Fruit fly (Drosophila melanogaster): ENCODE measurements around the gene CG12020.

The CG12020 gene

dm6 chr3L:1817405-1817804, 20.3 kb downstream of the CG12020 start:
- no peak for TF ChIP-seq pad (GFP tag; optimal IDR thresholded peaks at IDR 0.05)
- no peak for TF ChIP-seq bab1 (GFP tag; optimal IDR thresholded peaks at IDR 0.05)
- TF ChIP-seq tj (GFP tag; optimal IDR thresholded peaks at IDR 0.05): no peak
- TF ChIP-seq Crg-1 (GFP tag; optimal IDR thresholded peaks at IDR 0.05): no peak
- no peak for TF ChIP-seq CG14711 (tag; optimal IDR thresholded peaks at IDR 0.05)
- TF ChIP-seq Clk (GFP tag; optimal IDR thresholded peaks at IDR 0.05): no peak
- no peak for TF ChIP-seq ovo (GFP tag; optimal IDR thresholded peaks at IDR 0.05)

dm6 chr3L:1818834-1819233, 21.7 kb downstream of the CG12020 start:
- TF ChIP-seq Crg-1 (GFP tag; optimal IDR thresholded peaks at IDR 0.05) (no peak), tj (GFP tag; optimal IDR thresholded peaks at IDR 0.05) (no peak), cnc (optimal IDR thresholded peaks at IDR 0.05) (no peak), bab1 (GFP tag; optimal IDR thresholded peaks at IDR 0.05) (no peak), Clk (GFP tag; optimal IDR thresholded peaks at IDR 0.05) (no peak), CG1620 (GFP tag; optimal IDR thresholded peaks at IDR 0.05) (no peak), Hr96 (GFP tag; optimal IDR thresholded peaks at IDR 0.05) (no peak), CG11617 (GFP tag; optimal IDR thresholded peaks at IDR 0.05) (no peak), cic (GFP tag; optimal IDR thresholded peaks at IDR 0.05) (no peak), CG12768 (GFP tag; optimal IDR thresholded peaks at IDR 0.05) (no peak), CG33017 (tag; optimal IDR thresholded peaks at IDR 0.05) (no peak), toe (GFP tag; optimal IDR thresholded peaks at IDR 0.05) (no peak)

- TF ChIP-seq CG1620 (GFP tag; optimal IDR thresholded peaks at IDR 0.05): no peak
- TF ChIP-seq ovo (GFP tag; optimal IDR thresholded peaks at IDR 0.05): no peak
- no peak for TF ChIP-seq Hr96 (GFP tag; optimal IDR thresholded peaks at IDR 0.05)
- TF ChIP-seq CG5204 (GFP tag; optimal IDR thresholded peaks at IDR 0.05): no peak
- TF ChIP-seq pad (GFP tag; optimal IDR thresholded peaks at IDR 0.05): no peak
- TF ChIP-seq CG7045 (GFP tag; optimal IDR thresholded peaks at IDR 0.05): no peak
Observed at dm6 chr3L:1821140-1821539, 24.0 kb downstream of the CG12020 start.

dm6 chr3L:1822365-1822764, 25.3 kb downstream of the CG12020 start:
- TF ChIP-seq cic (GFP tag; optimal IDR thresholded peaks at IDR 0.05): no peak
- no peak for TF ChIP-seq CG1620 (GFP tag; optimal IDR thresholded peaks at IDR 0.05)
- TF ChIP-seq CG11617 (GFP tag; optimal IDR thresholded peaks at IDR 0.05): no peak
- TF ChIP-seq CG5204 (GFP tag; optimal IDR thresholded peaks at IDR 0.05): no peak
- TF ChIP-seq CG12768 (GFP tag; optimal IDR thresholded peaks at IDR 0.05): no peak
- TF ChIP-seq CG7045 (GFP tag; optimal IDR thresholded peaks at IDR 0.05): no peak
- no peak for TF ChIP-seq CG14711 (tag; optimal IDR thresholded peaks at IDR 0.05)
- TF ChIP-seq tj (GFP tag; optimal IDR thresholded peaks at IDR 0.05): no peak

dm6 chr3L:1827809-1828371, 30.8 kb downstream of the CG12020 start:
- TF ChIP-seq CG33017 (tag; optimal IDR thresholded peaks at IDR 0.05): no peak
- no peak for TF ChIP-seq cnc (optimal IDR thresholded peaks at IDR 0.05)

dm6 chr3L:1829539-1829938, 32.4 kb downstream of the CG12020 start:
- TF ChIP-seq cnc (optimal IDR thresholded peaks at IDR 0.05) (no peak), CG14711 (tag; optimal IDR thresholded peaks at IDR 0.05) (no peak), kay (GFP tag; ENCODE audit: borderline replicate concordance) (no peak), CG11617 (GFP tag; optimal IDR thresholded peaks at IDR 0.05) (no peak), tj (GFP tag; optimal IDR thresholded peaks at IDR 0.05) (no peak), CG5204 (GFP tag; optimal IDR thresholded peaks at IDR 0.05) (no peak), CG33017 (tag; optimal IDR thresholded peaks at IDR 0.05) (no peak), bab1 (GFP tag; optimal IDR thresholded peaks at IDR 0.05) (no peak), pad (GFP tag; optimal IDR thresholded peaks at IDR 0.05) (no peak), Clk (GFP tag; optimal IDR thresholded peaks at IDR 0.05) (no peak), CG1620 (GFP tag; optimal IDR thresholded peaks at IDR 0.05) (no peak)

dm6 chr3L:1831753-1832268, 34.7 kb downstream of the CG12020 start, which contains the start of gene Cpr62Ba:
Gene Cpr62Ba (minus strand): TSS chr3L:1831783.
- TF ChIP-seq cic (GFP tag; optimal IDR thresholded peaks at IDR 0.05): no peak
- TF ChIP-seq CG12768 (GFP tag; optimal IDR thresholded peaks at IDR 0.05): no peak
- TF ChIP-seq CG14711 (tag; optimal IDR thresholded peaks at IDR 0.05): no peak
- no peak for TF ChIP-seq cnc (optimal IDR thresholded peaks at IDR 0.05)
- no peak for TF ChIP-seq kay (GFP tag; ENCODE audit: borderline replicate concordance)
- TF ChIP-seq Mnt (GFP tag; optimal IDR thresholded peaks at IDR 0.05): no peak
- no peak for TF ChIP-seq tj (GFP tag; optimal IDR thresholded peaks at IDR 0.05)
- no peak for TF ChIP-seq CG11617 (GFP tag; optimal IDR thresholded peaks at IDR 0.05)
- no peak for TF ChIP-seq Hr96 (GFP tag; optimal IDR thresholded peaks at IDR 0.05)
- no peak for TF ChIP-seq CG7045 (GFP tag; optimal IDR thresholded peaks at IDR 0.05)
- TF ChIP-seq toe (GFP tag; optimal IDR thresholded peaks at IDR 0.05): no peak
- TF ChIP-seq ovo (GFP tag; optimal IDR thresholded peaks at IDR 0.05): no peak
- TF ChIP-seq Clk (GFP tag; optimal IDR thresholded peaks at IDR 0.05): no peak
- no peak for TF ChIP-seq Crg-1 (GFP tag; optimal IDR thresholded peaks at IDR 0.05)
- no peak for TF ChIP-seq CG7101 (tag; optimal IDR thresholded peaks at IDR 0.05)
